Worm (Caenorhabditis elegans): ENCODE data around the gene cwn-1.

The cwn-1 gene

DNA sequence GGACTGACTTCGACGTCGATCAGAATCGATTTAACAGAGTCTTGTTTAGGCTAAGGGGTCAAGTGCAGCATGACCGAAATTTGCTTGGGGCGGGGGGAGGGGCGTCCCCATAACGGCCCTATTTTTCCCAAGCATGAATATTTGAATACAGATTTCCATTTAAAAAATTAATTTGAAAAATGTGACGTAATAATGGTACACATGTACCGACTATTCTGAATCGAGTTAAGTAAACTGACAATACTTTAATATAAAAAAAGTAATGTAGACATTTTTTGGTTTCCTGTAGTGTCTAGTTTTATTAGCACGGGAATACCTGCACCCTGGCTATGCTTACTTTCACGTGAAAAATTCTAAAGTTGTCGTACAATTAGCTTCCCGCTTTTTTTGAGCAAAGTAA, 46.6 kb downstream of the cwn-1 start:
- TF ChIP-seq ztf-29 (GFP tag; IDR thresholded peaks at IDR 0.05) = no peak
- no peak for TF ChIP-seq med-1 (GFP tag; optimal IDR thresholded peaks at IDR 0.05; ENCODE audit: insufficient read depth)
- no peak for TF ChIP-seq flt-1 (GFP tag; IDR thresholded peaks at IDR 0.05)
- TF ChIP-seq T22C8.4 (GFP tag; IDR thresholded peaks at IDR 0.05) = no peak
- TF ChIP-seq cog-1 (tag; optimal IDR thresholded peaks at IDR 0.05) = no peak
- no peak for TF ChIP-seq tab-1 (GFP tag; IDR thresholded peaks at IDR 0.05)
- no peak for TF ChIP-seq ref-1 (GFP tag; conservative IDR thresholded peaks at IDR 0.05)
- TF ChIP-seq ztf-23 (GFP tag; IDR thresholded peaks at IDR 0.05) = no peak
- TF ChIP-seq klf-2 (GFP tag; conservative IDR thresholded peaks at IDR 0.05) = no peak

DNA sequence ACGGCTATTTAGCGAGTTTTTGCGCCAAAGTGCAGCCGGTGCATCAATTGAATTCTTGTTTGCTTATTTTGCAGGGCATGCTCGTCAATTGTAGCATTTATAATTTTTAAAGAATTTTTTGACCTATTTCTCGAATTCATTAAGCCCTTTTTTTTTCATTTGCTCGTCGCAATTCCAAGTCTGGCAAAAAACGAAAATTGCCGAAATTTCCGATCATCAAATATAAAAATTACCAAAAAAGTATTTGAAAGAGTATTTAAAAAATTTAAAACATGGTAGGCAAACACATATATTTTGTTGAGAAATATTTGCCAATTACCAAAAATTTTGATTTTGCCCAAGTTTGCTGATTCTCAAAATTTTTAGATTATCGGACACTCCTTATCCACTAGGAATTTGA, 49.3 kb downstream of the cwn-1 start, which contains the start of gene C50D2.6:
TSS of gene C50D2.6 (plus strand) at position 301 of the 400 bp plus-strand sequence.
- no peak for TF ChIP-seq med-1 (GFP tag; optimal IDR thresholded peaks at IDR 0.05; ENCODE audit: insufficient read depth)
- TF ChIP-seq ztf-29 (GFP tag; IDR thresholded peaks at IDR 0.05) = no peak
- TF ChIP-seq ztf-23 (GFP tag; IDR thresholded peaks at IDR 0.05) = no peak
- no peak for TF ChIP-seq T22C8.4 (GFP tag; IDR thresholded peaks at IDR 0.05)
- no peak for TF ChIP-seq tab-1 (GFP tag; IDR thresholded peaks at IDR 0.05)
- no peak for TF ChIP-seq ref-1 (GFP tag; conservative IDR thresholded peaks at IDR 0.05)
- no peak for TF ChIP-seq klf-2 (GFP tag; conservative IDR thresholded peaks at IDR 0.05)
- no peak for TF ChIP-seq cog-1 (tag; optimal IDR thresholded peaks at IDR 0.05)
- TF ChIP-seq flt-1 (GFP tag; IDR thresholded peaks at IDR 0.05) = no peak

Measured in whole organism, midembryonic.